Worm (Caenorhabditis elegans) whole organism, midembryonic: ENCODE measurements around the gene dmsr-12.

ENCODE experiments used
- T22C8.4 ChIP-seq: fragments of 200-800 bp; sonication (Bioruptor generic); IDR thresholded peaks from 2 replicates; pipeline ENCODE4 v1.3.6; 2022; ENCODE audit warnings: missing genetic modification characterization, missing compliant biosample characterization
- cog-1 ChIP-seq: sonication (generic microtip); optimal IDR thresholded peaks from 2 replicates; lab custom pipeline; 2016; ENCODE audit warnings: missing genetic modification characterization, missing compliant biosample characterization
- flt-1 ChIP-seq: fragments of 200-800 bp; sonication (Bioruptor generic); IDR thresholded peaks from 2 replicates; pipeline ENCODE4 v1.3.6; 2022; ENCODE audit warnings: missing genetic modification characterization, missing compliant biosample characterization
- klf-2 ChIP-seq: fragments of 200-800 bp; sonication (Bioruptor generic); conservative IDR thresholded peaks from 2 replicates; pipeline ENCODE4 v1.3.6; 2022; ENCODE audit warnings: missing genetic modification reagents, missing genetic modification characterization, missing compliant biosample characterization
- med-1 ChIP-seq: sonication (generic microtip); optimal IDR thresholded peaks from 2 replicates; lab custom pipeline; 2017; ENCODE audit warnings: missing genetic modification characterization, mild to moderate bottlenecking, missing compliant biosample characterization, antibody characterized with exemption, missing genetic modification reagents; ENCODE audit not compliant: insufficient read depth
- ref-1 ChIP-seq: fragments of 200-800 bp; sonication (Bioruptor generic); conservative IDR thresholded peaks from 2 replicates; pipeline ENCODE4 v1.3.6; 2022; ENCODE audit warnings: missing genetic modification reagents, missing genetic modification characterization, missing compliant biosample characterization
- tab-1 ChIP-seq: fragments of 200-800 bp; sonication (Bioruptor generic); IDR thresholded peaks from 2 replicates; pipeline ENCODE4 v1.3.6; 2022; ENCODE audit warnings: missing genetic modification characterization, missing compliant biosample characterization
- ztf-23 ChIP-seq: fragments of 200-800 bp; sonication (Bioruptor generic); IDR thresholded peaks from 2 replicates; pipeline ENCODE4 v1.3.6; 2022; ENCODE audit warnings: missing genetic modification reagents, missing genetic modification characterization, missing compliant biosample characterization
- ztf-29 ChIP-seq: fragments of 200-800 bp; sonication (Bioruptor generic); IDR thresholded peaks from 2 replicates; pipeline ENCODE4 v1.3.6; 2022; ENCODE audit warnings: missing genetic modification reagents, missing genetic modification characterization, missing compliant biosample characterization

- TF ChIP-seq T22C8.4 (GFP tag; lab: Robert Waterston, UW) (no peak), ref-1 (no peak), flt-1 (GFP tag; lab: Robert Waterston, UW) (no peak), klf-2 (GFP tag; lab: Robert Waterston, UW) (no peak), med-1 (no peak), cog-1 (tag; lab: Kevin White, UChicago) (no peak), tab-1 (GFP tag; lab: Robert Waterston, UW) (no peak), ztf-29 (no peak), ztf-23 (GFP tag; lab: Robert Waterston, UW) (no peak)
Measured at ce11 chrV:6817184-6817583, 10.9 kb upstream of the dmsr-12 start, which contains the start of gene dmsr-14.
